Fruit fly (Drosophila melanogaster) ovary, adult (tissue): ENCODE data around the gene CG5815.

Experiments used
- CG17801 ChIP-seq: fragments of 200-800 bp; optimal IDR thresholded peaks from 2 replicates; lab custom pipeline; 2019; ENCODE audit warnings: missing biosample characterization, mild to moderate bottlenecking, missing genetic modification characterization, moderate library complexity; ENCODE audit not compliant: partially characterized antibody

CG5815 gene

dm6 chr3R:27111784-27112602 lies at the start of gene CG5815, which contains the start of gene gb:
Gene CG5815 (plus strand): TSS chr3R:27112566.
Gene gb (minus strand): TSS chr3R:27112270.
- TF ChIP-seq CG17801, result peak; percentile 93

DNA sequence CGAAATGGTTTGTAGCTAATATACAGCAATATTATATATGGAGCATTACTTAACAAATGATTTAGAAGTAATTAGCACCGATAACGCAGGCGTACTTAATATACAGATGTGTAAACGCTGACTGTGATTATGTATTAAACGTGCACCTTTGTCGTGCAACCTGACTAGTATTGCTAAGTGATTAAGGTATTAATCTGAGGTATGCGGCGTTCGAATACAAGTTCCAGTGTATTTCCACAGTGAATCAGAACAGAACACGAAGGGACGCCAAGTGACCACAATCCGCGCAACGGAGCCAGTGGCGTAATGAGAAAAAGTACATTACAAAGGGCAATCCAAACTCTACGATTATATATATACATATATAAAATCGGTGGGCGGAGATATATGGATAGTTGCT lies 48.3 kb upstream of the CG5815 start, which contains the start of gene Nep5:
Gene Nep5 (minus strand): TSS at position 101 of the 400 bp plus-strand sequence.
- no peak for TF ChIP-seq CG17801

dm6 chr3R:27065136-27065535 lies 47.2 kb upstream of the CG5815 start, which contains the start of gene CG43935:
Gene CG43935 (plus strand): TSS chr3R:27065436.
- TF ChIP-seq CG17801, result no peak

DNA sequence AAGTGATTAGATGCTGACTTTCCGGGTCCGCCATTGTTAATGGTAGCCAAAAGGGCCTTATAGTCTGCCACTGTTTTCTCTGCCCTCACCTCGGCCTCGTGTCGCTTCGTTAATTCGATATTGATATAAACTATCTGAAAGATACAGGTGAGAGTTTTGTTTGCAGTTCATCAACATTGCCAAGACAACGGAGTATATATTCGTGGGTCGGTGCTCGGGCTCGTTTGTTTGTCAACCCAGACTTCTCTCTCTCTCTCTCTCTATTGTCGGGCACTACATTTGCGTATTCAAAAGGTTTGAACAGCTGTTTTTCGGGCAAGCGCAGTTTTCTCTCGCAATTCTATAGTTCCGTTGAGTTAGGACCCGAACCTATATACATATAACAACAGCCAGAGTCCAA lies 45.0 kb upstream of the CG5815 start:
- TF ChIP-seq CG17801, result no peak

dm6 chr3R:27069201-27069600 lies 43.2 kb upstream of the CG5815 start:
- no peak for TF ChIP-seq CG17801

DNA sequence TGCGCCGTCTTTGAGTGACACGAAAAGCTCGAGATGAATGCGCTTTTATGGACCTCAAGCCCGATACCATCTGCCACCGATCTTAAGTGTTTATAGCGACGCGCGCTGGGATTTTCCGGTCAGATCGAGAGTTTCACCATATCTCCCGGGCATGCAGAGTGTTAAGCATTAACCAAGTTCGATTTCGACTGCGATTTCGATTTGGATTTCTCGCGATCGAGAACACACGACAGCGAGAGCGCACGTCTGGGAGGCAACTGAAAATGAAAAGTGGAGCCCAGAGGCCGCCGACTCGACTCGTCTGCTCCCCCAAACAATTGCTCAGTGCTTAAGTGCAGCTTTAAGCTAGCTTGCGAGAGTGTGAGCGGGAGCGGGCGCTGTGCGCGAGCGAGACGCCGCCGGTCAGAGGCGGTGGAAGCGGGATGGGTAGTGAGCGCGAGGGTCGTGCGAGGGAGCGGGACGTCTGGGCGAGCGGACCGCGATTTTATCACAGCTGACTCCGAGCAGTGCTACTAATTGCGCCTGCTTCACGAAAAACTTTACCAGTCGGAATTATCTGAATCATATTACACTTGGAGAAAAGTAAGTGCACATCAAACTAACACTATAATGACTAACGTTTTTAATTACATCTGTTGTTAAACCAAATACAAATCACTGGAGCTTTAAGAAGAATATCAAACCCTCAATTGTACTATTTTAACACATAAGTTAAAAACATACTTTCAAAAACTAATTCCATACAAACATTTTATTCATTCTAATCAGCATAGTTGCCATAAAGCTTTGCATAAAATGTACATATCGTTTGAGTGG lies 42.3 kb upstream of the CG5815 start, which contains the start of gene spz:
Gene spz (minus strand): TSS at position 261 of the 816 bp plus-strand sequence.
- peak; percentile 23 for TF ChIP-seq CG17801

DNA sequence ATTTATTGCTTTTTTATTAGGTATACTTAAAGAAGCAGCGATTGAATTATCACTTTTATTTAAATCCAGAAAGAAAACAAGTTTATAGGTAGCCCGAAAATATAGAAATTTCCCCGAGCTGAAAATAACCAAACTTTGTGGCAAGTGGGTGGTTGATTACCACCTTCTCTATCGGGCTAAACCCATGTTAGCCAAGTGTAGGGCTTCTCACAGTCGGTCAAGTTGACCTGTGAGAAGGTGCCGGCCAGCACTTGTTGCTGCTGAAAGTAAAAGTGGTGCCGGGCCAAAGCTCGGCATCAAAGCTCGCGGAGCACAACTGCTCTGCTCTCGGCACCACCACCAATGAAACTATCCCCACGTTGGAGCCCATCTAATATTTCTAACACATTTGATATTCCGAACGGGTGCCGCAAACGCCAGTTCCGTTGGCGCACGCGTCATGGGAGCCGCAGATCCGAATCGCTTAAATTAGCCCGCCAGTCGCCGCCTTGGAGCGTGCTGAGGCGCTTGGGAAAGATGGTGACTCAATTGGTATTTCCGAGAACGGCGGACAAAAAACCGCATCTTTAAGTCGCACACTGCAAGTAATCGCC lies 41.4 kb upstream of the CG5815 start:
- TF ChIP-seq CG17801, result no peak

DNA sequence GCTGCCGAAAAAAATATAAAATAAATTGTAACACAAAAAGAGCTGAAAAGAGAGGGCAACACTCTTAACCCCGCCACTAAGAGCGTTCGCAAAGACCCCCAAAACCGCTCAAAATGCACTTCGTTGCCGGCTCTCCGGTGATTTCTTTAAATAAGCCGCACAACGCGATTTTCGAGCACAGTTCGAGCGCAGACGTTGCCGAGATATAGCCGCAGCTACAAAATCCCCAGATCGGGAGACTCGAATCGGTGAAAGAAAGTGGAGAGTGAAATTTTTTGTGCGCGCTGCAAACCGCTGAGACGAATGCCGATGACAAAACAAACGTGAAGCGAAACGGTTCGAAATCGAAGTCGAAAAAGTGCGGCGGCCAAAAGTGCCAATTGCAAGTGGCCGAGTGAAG lies 36.7 kb upstream of the CG5815 start, which contains the start of gene CG14257:
Gene CG14257 (plus strand): TSS at position 177 of the 400 bp plus-strand sequence.
- TF ChIP-seq CG17801, result no peak

- no peak for TF ChIP-seq CG17801
These were observed 35.7 kb upstream of the CG5815 start for dm6 chr3R:27076618-27077017.

DNA sequence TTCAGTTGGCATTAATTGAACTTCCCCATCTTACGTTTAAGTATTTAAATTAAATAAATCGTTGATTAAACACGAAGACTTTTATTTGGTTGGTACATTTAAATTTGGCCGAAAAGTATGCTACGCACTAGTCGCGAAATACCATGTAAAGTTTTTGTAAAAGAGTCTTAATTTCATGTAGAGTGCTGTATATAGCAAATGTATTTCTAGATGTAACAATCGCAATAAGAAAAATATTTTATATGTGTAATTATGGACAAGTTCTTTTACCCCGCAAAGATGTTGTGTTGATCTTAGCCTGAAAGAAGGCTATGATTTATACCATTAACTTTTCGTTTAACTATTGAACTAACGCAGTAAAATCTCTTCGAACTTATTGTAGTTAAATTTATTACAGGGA lies 29.6 kb upstream of the CG5815 start:
- no peak for TF ChIP-seq CG17801

dm6 chr3R:27084528-27085052 lies 27.8 kb upstream of the CG5815 start:
- no peak for TF ChIP-seq CG17801

- no peak for TF ChIP-seq CG17801
These were observed 24.8 kb upstream of the CG5815 start, which contains the start of gene Cpr97Ea for dm6 chr3R:27087549-27087948. Gene Cpr97Ea (minus strand): TSS chr3R:27087778.

dm6 chr3R:27091106-27091505 lies 21.3 kb upstream of the CG5815 start, which contains the start of gene Cpr97Eb:
Gene Cpr97Eb (minus strand): TSS chr3R:27091130.
- no peak for TF ChIP-seq CG17801

dm6 chr3R:27092263-27092662 lies 20.1 kb upstream of the CG5815 start:
- TF ChIP-seq CG17801, result no peak

dm6 chr3R:27092843-27093242 lies 19.5 kb upstream of the CG5815 start, which contains the start of gene CG14258:
Gene CG14258 (plus strand): TSS chr3R:27093143.
- TF ChIP-seq CG17801, result no peak

DNA sequence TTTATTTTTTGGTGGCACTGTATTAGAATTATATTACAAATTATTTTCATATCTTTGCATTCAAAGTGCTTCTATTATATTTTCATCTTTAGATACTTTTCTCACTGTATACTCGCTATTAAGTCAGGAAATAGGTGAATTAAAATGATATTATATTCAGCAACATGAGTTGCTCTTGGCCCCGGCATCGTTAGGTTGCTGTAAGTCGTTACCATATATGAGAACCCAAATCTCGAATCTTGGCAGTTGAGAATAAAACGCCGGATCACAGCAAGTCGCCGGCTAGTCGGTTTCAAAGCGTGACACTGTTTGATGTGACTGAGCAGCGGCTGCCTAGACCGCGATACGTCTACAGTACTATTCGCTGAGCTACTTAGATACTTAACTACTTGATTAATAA lies 18.1 kb upstream of the CG5815 start, which contains the start of gene CG14259:
Gene CG14259 (plus strand): TSS at position 301 of the 400 bp plus-strand sequence.
- TF ChIP-seq CG17801, result no peak
